Worm (Caenorhabditis elegans): ENCODE data around the gene irld-60.

ce11 chrIII:12783878-12784277 is 33.1 kb upstream of the irld-60 start:
- no peak for TF ChIP-seq W03F9.2 (tag; optimal IDR thresholded peaks at IDR 0.05)
- no peak for TF ChIP-seq dao-5 (tag; optimal IDR thresholded peaks at IDR 0.05)
